Worm (Caenorhabditis elegans): Measurements from ENCODE around the gene sprr-3.
A peak's percentile ranks its signal among the peaks of the same experiment; 100 is the strongest.

sprr-3 gene

DNA sequence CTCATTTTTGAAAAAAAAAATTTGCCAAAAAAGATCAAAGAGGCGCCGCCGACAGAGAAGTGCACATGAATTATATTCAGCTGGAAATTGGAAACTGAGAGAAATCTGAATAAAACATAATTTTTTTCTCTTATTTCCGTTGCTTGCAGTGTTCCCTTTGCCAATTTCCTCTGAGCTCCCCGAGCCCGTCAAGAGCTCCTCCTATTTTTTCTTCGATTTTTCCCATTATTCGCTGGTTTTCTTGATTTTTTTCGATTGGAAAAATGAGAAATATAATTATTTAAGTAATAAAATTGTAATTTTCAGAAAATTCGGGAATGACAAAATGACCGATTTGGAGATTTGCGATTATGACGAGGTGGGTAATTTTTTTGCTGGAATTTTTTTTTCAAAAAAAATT, at the start of gene sprr-3:
Gene sprr-3 (plus strand): TSS at position 301 of the 400 bp plus-strand sequence.
- TF ChIP-seq hmg-20 (GFP tag; IDR thresholded peaks at IDR 0.05) (no peak), snpc-3.4 (tag; optimal IDR thresholded peaks at IDR 0.05) (no peak), Y53F4B.3 (GFP tag; IDR thresholded peaks at IDR 0.05) (no peak), C06A6.2 (GFP tag; conservative IDR thresholded peaks at IDR 0.05) (no peak), egrh-3 (GFP tag; IDR thresholded peaks at IDR 0.05) (no peak), lin-26 (GFP tag; IDR thresholded peaks at IDR 0.05) (no peak), sea-2 (GFP tag; IDR thresholded peaks at IDR 0.05) (no peak), ceh-58 (GFP tag; IDR thresholded peaks at IDR 0.05) (no peak), ceh-40 (GFP tag; IDR thresholded peaks at IDR 0.05) (no peak), ama-1 (optimal IDR thresholded peaks at IDR 0.05) (no peak), ama-1 (GFP tag; optimal IDR thresholded peaks at IDR 0.05) (no peak), lin-35 (GFP tag; optimal IDR thresholded peaks at IDR 0.05) (no peak), akir-1 (GFP tag; optimal IDR thresholded peaks at IDR 0.05) (no peak), T07F8.4 (tag; optimal IDR thresholded peaks at IDR 0.05) (no peak)

ce11 chrIV:2495118-2495785, 46.8 kb upstream of the sprr-3 start, which contains the start of the genes ccdc-12 and Y69A2AR.18:
Gene ccdc-12 (minus strand): TSS chrIV:2495174.
Gene Y69A2AR.18 (plus strand): TSS chrIV:2495735.
- 0 out of 2 replicates have a peak, but pooled peaks have one; percentile 42 for TF ChIP-seq hsf-1 (GFP tag; IDR thresholded peaks at IDR 0.05)
- TF ChIP-seq lsl-1 (GFP tag; optimal IDR thresholded peaks at IDR 0.05), result peak; percentile 95
- TF ChIP-seq xnd-1 (tag; optimal IDR thresholded peaks at IDR 0.05), result peak; percentile 38
- TF ChIP-seq dpff-1 (tag; optimal IDR thresholded peaks at IDR 0.05), result no peak
- TF ChIP-seq D2030.7 (GFP tag; IDR thresholded peaks at IDR 0.05), result 0 out of 2 replicates have a peak, but pooled peaks have one; percentile 39
- peak; percentile 1 for TF ChIP-seq athp-1 (tag; optimal IDR thresholded peaks at IDR 0.05)
- TF ChIP-seq nhr-120 (GFP tag; IDR thresholded peaks at IDR 0.05), result no peak
- TF ChIP-seq ztf-25 (GFP tag; IDR thresholded peaks at IDR 0.05), result no peak
- no peak for TF ChIP-seq Y79H2A.3 (GFP tag; conservative IDR thresholded peaks at IDR 0.05)
- TF ChIP-seq ztf-6 (GFP tag; IDR thresholded peaks at IDR 0.05), result no peak
- no peak for TF ChIP-seq rec-8 (tag; optimal IDR thresholded peaks at IDR 0.05)
- no peak for TF ChIP-seq nhr-80 (tag; optimal IDR thresholded peaks at IDR 0.05)
- TF ChIP-seq nfya-2 (GFP tag; IDR thresholded peaks at IDR 0.05), result no peak
- TF ChIP-seq ceh-100 (GFP tag; IDR thresholded peaks at IDR 0.05), result no peak
- TF ChIP-seq unc-62 (GFP tag; optimal IDR thresholded peaks at IDR 0.05), result no peak
- TF ChIP-seq fkh-3 (tag; optimal IDR thresholded peaks at IDR 0.05), result no peak
- TF ChIP-seq snpc-1.3 (tag; optimal IDR thresholded peaks at IDR 0.05; ENCODE audit: insufficient read depth), result peak; percentile 70
- TF ChIP-seq lin-35 (GFP tag; optimal IDR thresholded peaks at IDR 0.05), result peak in 1 of 3 experiments; percentile 71
- TF ChIP-seq F57A8.1 (GFP tag; optimal IDR thresholded peaks at IDR 0.05), result no peak
- TF ChIP-seq egrh-3 (GFP tag; IDR thresholded peaks at IDR 0.05), result no peak
- TF ChIP-seq snpc-4 (GFP tag; optimal IDR thresholded peaks at IDR 0.05), result no peak
- TF ChIP-seq snpc-4 (tag; optimal IDR thresholded peaks at IDR 0.05), result peak in 2 of 4 experiments; percentile 25 to 70
- TF ChIP-seq ccch-3 (GFP tag; optimal IDR thresholded peaks at IDR 0.05), result no peak
- TF ChIP-seq K11D2.4 (GFP tag; IDR thresholded peaks at IDR 0.05), result no peak
- TF ChIP-seq attf-6 (GFP tag; IDR thresholded peaks at IDR 0.05), result no peak
- no peak for TF ChIP-seq pbrm-1 (GFP tag; IDR thresholded peaks at IDR 0.05)
- no peak for TF ChIP-seq F55B11.4 (tag; optimal IDR thresholded peaks at IDR 0.05; ENCODE audit: borderline replicate concordance, insufficient read depth)
- TF ChIP-seq lin-40 (tag; optimal IDR thresholded peaks at IDR 0.05), result peak; percentile 25
- no peak for TF ChIP-seq repo-1 (tag; optimal IDR thresholded peaks at IDR 0.05)
- TF ChIP-seq ztf-18 (tag; optimal IDR thresholded peaks at IDR 0.05), result peak; percentile 46
- peak; percentile 62 for TF ChIP-seq dox-1 (GFP tag; IDR thresholded peaks at IDR 0.05)
- no peak for TF ChIP-seq madf-3 (GFP tag; IDR thresholded peaks at IDR 0.05)
- TF ChIP-seq chd-7 (tag; optimal IDR thresholded peaks at IDR 0.05), result no peak
- TF ChIP-seq B0336.3 (GFP tag; IDR thresholded peaks at IDR 0.05), result no peak
- peak; percentile 56; the same call in 1 of the 2 replicates for TF ChIP-seq hmg-1.2 (GFP tag; IDR thresholded peaks at IDR 0.05)
- TF ChIP-seq C06A6.2 (GFP tag; conservative IDR thresholded peaks at IDR 0.05), result no peak
